Fruit fly (Drosophila melanogaster) Kc167 (cell line): ENCODE data around the gene asl.

Experiments
- Sin3A ChIP-seq: fragments of >200 bp; optimal IDR thresholded peaks from 2 replicates; lab custom pipeline; 2018; ENCODE audit warnings: missing external identifiers
- h ChIP-seq: fragments of >200 bp; optimal IDR thresholded peaks from 3 replicates; lab custom pipeline; 2018; ENCODE audit warnings: missing external identifiers
- insv ChIP-seq: fragments of >200 bp; optimal IDR thresholded peaks from 3 replicates; lab custom pipeline; 2018; ENCODE audit warnings: missing external identifiers
- psq ChIP-seq: fragments of >200 bp; optimal IDR thresholded peaks from 2 replicates; lab custom pipeline; 2017; ENCODE audit warnings: missing external identifiers
- ttk ChIP-seq: sonication (Bioruptor generic); optimal IDR thresholded peaks from 2 replicates; lab custom pipeline; 2017; ENCODE audit warnings: missing external identifiers

DNA sequence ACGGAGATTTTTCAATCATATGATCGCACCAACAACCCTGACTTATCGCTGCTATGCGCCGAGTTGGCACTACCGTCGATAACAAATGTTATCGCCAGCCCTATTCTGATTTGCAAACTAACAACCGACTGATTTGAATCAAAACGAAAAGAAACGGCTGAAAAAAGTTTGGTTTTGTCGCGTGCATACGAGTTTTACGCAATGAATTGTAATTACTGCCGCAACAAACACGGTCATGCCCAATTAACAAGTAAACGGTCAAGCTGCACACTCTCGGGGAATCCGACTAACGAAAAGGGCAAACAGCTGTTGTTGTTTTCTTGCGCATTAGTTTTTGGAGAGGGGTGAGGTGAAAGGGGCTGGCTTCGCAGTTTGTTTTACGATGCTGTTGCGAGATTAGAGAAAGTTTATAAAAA is 41.6 kb downstream of the asl start, which contains the start of the genes CG14671 and CG12746:
- TF ChIP-seq Sin3A (no peak), h (lab: Kevin White, UChicago) (no peak), psq (lab: Kevin White, UChicago) (no peak), insv (lab: Kevin White, UChicago) (no peak), ttk (lab: Kevin White, UChicago) (no peak)
